Fruit fly (Drosophila melanogaster) whole organism, embryonic: ENCODE data around the gene Mec2.

ENCODE experiments used
- ATbp ChIP-seq: fragments of 200-800 bp; sonication (Bioruptor generic); optimal IDR thresholded peaks from 2 replicates; lab custom pipeline; 2017; ENCODE audit warnings: missing biosample characterization, mild to moderate bottlenecking, missing genetic modification characterization, missing genetic modification reagents
- Antp ChIP-seq: fragments of 200-800 bp; sonication (Bioruptor generic); optimal IDR thresholded peaks from 3 replicates; lab custom pipeline; 2016; ENCODE audit warnings: missing biosample characterization, missing genetic modification characterization
- Asciz ChIP-seq: fragments of 200-800 bp; sonication (Bioruptor generic); optimal IDR thresholded peaks from 2 replicates; lab custom pipeline; 2017; ENCODE audit warnings: missing biosample characterization, mild to moderate bottlenecking, missing genetic modification characterization, missing genetic modification reagents
- Awh ChIP-seq: fragments of 200-800 bp; sonication (Bioruptor generic); IDR thresholded peaks from 2 replicates; pipeline ENCODE4, ENCODE4 v1.3.6; 2022; ENCODE audit warnings: missing biosample characterization, missing genetic modification characterization
- CG12219 ChIP-seq: fragments of 200-800 bp; sonication (Bioruptor generic); optimal IDR thresholded peaks from 3 replicates; lab custom pipeline; 2018; ENCODE audit warnings: missing biosample characterization, mild to moderate bottlenecking, missing genetic modification characterization
- CG12299 ChIP-seq: fragments of 200-800 bp; sonication (Bioruptor generic); optimal IDR thresholded peaks from 2 replicates; lab custom pipeline; 2018; ENCODE audit warnings: missing biosample characterization, mild to moderate bottlenecking, missing genetic modification characterization
- CG13123 ChIP-seq: fragments of 200-800 bp; sonication (Bioruptor generic); optimal IDR thresholded peaks from 2 replicates; lab custom pipeline; 2016; ENCODE audit warnings: missing biosample characterization, missing genetic modification characterization
- CG13287 ChIP-seq: fragments of 200-800 bp; sonication (Bioruptor generic); IDR thresholded peaks from 2 replicates; pipeline ENCODE4 v1.3.6; 2022; ENCODE audit warnings: missing biosample characterization, missing genetic modification characterization; ENCODE audit not compliant: partially characterized antibody
- CG13894 ChIP-seq: fragments of 200-800 bp; sonication (Bioruptor generic); optimal IDR thresholded peaks from 3 replicates; lab custom pipeline; 2018; ENCODE audit warnings: missing biosample characterization, mild to moderate bottlenecking, missing genetic modification characterization, moderate library complexity
- CG15011 ChIP-seq: fragments of 200-800 bp; sonication (Bioruptor generic); optimal IDR thresholded peaks from 3 replicates; lab custom pipeline; 2018; ENCODE audit warnings: missing biosample characterization, mild to moderate bottlenecking, missing genetic modification characterization
- CG16779 ChIP-seq: fragments of 200-800 bp; sonication (Bioruptor generic); IDR thresholded peaks from 2 replicates; pipeline ENCODE4 v1.3.6; 2022; ENCODE audit warnings: missing biosample characterization, missing genetic modification characterization
- CG17385 ChIP-seq: fragments of 200-800 bp; sonication (Bioruptor generic); optimal IDR thresholded peaks from 3 replicates; lab custom pipeline; 2018; ENCODE audit warnings: missing biosample characterization, mild to moderate bottlenecking, missing genetic modification characterization
- CG18011 ChIP-seq: fragments of 200-800 bp; sonication (Bioruptor generic); optimal IDR thresholded peaks from 2 replicates; lab custom pipeline; 2017; ENCODE audit warnings: missing biosample characterization, missing genetic modification characterization, mild to moderate bottlenecking, moderate library complexity, missing genotype
- CG2129 ChIP-seq: fragments of 200-800 bp; sonication (Bioruptor generic); IDR thresholded peaks from 2 replicates; pipeline ENCODE4 v1.3.6; 2022; ENCODE audit warnings: missing biosample characterization, missing genetic modification characterization; ENCODE audit not compliant: partially characterized antibody
- CG32767 ChIP-seq: fragments of 200-800 bp; sonication (Bioruptor generic); IDR thresholded peaks from 2 replicates; pipeline ENCODE4 v1.3.6; 2022; ENCODE audit warnings: missing biosample characterization, missing genetic modification characterization
- CG32772 ChIP-seq: fragments of 200-800 bp; sonication (Bioruptor generic); IDR thresholded peaks from 2 replicates; pipeline ENCODE4 v1.3.6; 2022; ENCODE audit warnings: missing biosample characterization, missing genetic modification characterization
- CG3407 ChIP-seq: fragments of 200-800 bp; sonication (Bioruptor generic); optimal IDR thresholded peaks from 2 replicates; lab custom pipeline; 2018; ENCODE audit warnings: missing biosample characterization, mild to moderate bottlenecking, missing genetic modification characterization
- CG7839 ChIP-seq: fragments of 200-800 bp; sonication (Bioruptor generic); optimal IDR thresholded peaks from 3 replicates; lab custom pipeline; 2018; ENCODE audit warnings: missing biosample characterization, mild to moderate bottlenecking, missing genetic modification characterization, moderate library complexity
- CG8944 ChIP-seq: fragments of 200-800 bp; sonication (Bioruptor generic); optimal IDR thresholded peaks from 3 replicates; lab custom pipeline; 2016; ENCODE audit warnings: missing biosample characterization, missing genetic modification characterization
- CG9215 ChIP-seq: fragments of 200-800 bp; sonication (Bioruptor generic); IDR thresholded peaks from 2 replicates; pipeline ENCODE4 v1.3.6; 2022; ENCODE audit warnings: missing biosample characterization, missing genetic modification characterization
- D ChIP-seq, 2 experiments: fragments of 200-800 bp in 1 of 2; fragments of >200 bp in 1 of 2; sonication (Bioruptor generic) in 1 of 2; optimal IDR thresholded peaks; 2 replicates in 1 of 2; 3 replicates in 1 of 2; lab custom pipeline; 2017; ENCODE audit warnings: mild to moderate bottlenecking in 1 of 2, missing biosample characterization in 1 of 2, missing genetic modification characterization in 1 of 2, missing genetic modification reagents in 1 of 2
- Dfd ChIP-seq, 2 experiments: fragments of >200 bp; optimal IDR thresholded peaks; 2 replicates each; lab custom pipeline; 2017; ENCODE audit warnings: missing biosample characterization in 2 of 2, missing genetic modification characterization in 2 of 2
- Dref ChIP-seq: fragments of 200-800 bp; sonication (Bioruptor generic); IDR thresholded peaks from 2 replicates; pipeline ENCODE4 v1.3.6; 2022; ENCODE audit warnings: missing biosample characterization, missing genetic modification characterization
- E2f2 ChIP-seq: fragments of 200-800 bp; sonication (Bioruptor generic); IDR thresholded peaks from 2 replicates; pipeline ENCODE4 v1.3.6; 2022; ENCODE audit warnings: missing biosample characterization, missing genetic modification characterization
- Hmr ChIP-seq: fragments of 200-800 bp; sonication (Bioruptor generic); optimal IDR thresholded peaks from 3 replicates; lab custom pipeline; 2017; ENCODE audit warnings: mild to moderate bottlenecking, missing biosample characterization, missing genetic modification reagents, missing genetic modification characterization
- Jarid2 ChIP-seq: fragments of 200-800 bp; sonication (Bioruptor generic); optimal IDR thresholded peaks from 3 replicates; lab custom pipeline; 2017; ENCODE audit warnings: mild to moderate bottlenecking, missing biosample characterization, missing genetic modification reagents, missing genetic modification characterization
- Kr ChIP-seq: fragments of 200-800 bp; sonication (Bioruptor generic); optimal IDR thresholded peaks from 2 replicates; lab custom pipeline; 2017; ENCODE audit warnings: missing biosample characterization, mild to moderate bottlenecking, missing genetic modification characterization
- MBD-R2 ChIP-seq: fragments of 200-800 bp; sonication (Bioruptor generic); IDR thresholded peaks from 2 replicates; pipeline ENCODE4 v1.3.6; 2022; ENCODE audit warnings: missing biosample characterization, missing genetic modification characterization
- Oaz ChIP-seq: fragments of 200-800 bp; sonication (Bioruptor generic); IDR thresholded peaks from 2 replicates; pipeline ENCODE4 v1.3.6; 2022; ENCODE audit warnings: missing biosample characterization, missing genetic modification characterization
- Oli ChIP-seq: fragments of 200-800 bp; sonication (Bioruptor generic); optimal IDR thresholded peaks from 2 replicates; lab custom pipeline; 2018; ENCODE audit warnings: missing biosample characterization, mild to moderate bottlenecking, missing genetic modification characterization, moderate library complexity
- PHDP ChIP-seq: fragments of 200-800 bp; sonication (Bioruptor generic); optimal IDR thresholded peaks from 3 replicates; lab custom pipeline; 2018; ENCODE audit warnings: missing biosample characterization, mild to moderate bottlenecking, missing genetic modification characterization, moderate library complexity
- Rfx ChIP-seq: fragments of 200-800 bp; sonication (Bioruptor generic); IDR thresholded peaks from 2 replicates; pipeline ENCODE4 v1.3.6; 2022; ENCODE audit warnings: missing biosample characterization, missing genetic modification characterization
- Scr ChIP-seq: fragments of 200-800 bp; sonication (Bioruptor generic); IDR thresholded peaks from 2 replicates; pipeline ENCODE4 v1.3.6; 2022; ENCODE audit warnings: missing biosample characterization, missing genetic modification characterization; ENCODE audit not compliant: partially characterized antibody
- Stat92E ChIP-seq, 3 experiments: fragments of >200 bp in 2 of 3; fragments of 200-800 bp in 1 of 3; sonication (Bioruptor generic) in 1 of 3; optimal IDR thresholded peaks; 2 replicates each; lab custom pipeline; 2017 to 2019; ENCODE audit warnings: missing biosample characterization in 3 of 3, missing genetic modification characterization in 3 of 3, mild to moderate bottlenecking in 1 of 3, moderate library complexity in 1 of 3
- Vsx1 ChIP-seq: fragments of 200-800 bp; sonication (Bioruptor generic); optimal IDR thresholded peaks from 2 replicates; lab custom pipeline; 2017; ENCODE audit warnings: missing biosample characterization, mild to moderate bottlenecking, missing genetic modification characterization, missing genetic modification reagents
- bowl ChIP-seq: fragments of 200-800 bp; sonication (Bioruptor generic); IDR thresholded peaks from 2 replicates; pipeline ENCODE4 v1.3.6; 2022; ENCODE audit warnings: missing biosample characterization, missing genetic modification characterization
- cg ChIP-seq: fragments of 200-800 bp; sonication (Bioruptor generic); optimal IDR thresholded peaks from 3 replicates; lab custom pipeline; 2019; ENCODE audit warnings: missing biosample characterization, mild to moderate bottlenecking, missing genetic modification characterization, moderate library complexity
- dpn ChIP-seq, 2 experiments: fragments of 200-800 bp; sonication (Bioruptor generic); optimal IDR thresholded peaks; 3 replicates each; lab custom pipeline; 2016; ENCODE audit warnings: missing biosample characterization in 2 of 2, missing genetic modification characterization in 2 of 2
- hbn ChIP-seq: fragments of 200-800 bp; sonication (Bioruptor generic); IDR thresholded peaks from 2 replicates; pipeline ENCODE4 v1.3.6; 2022; ENCODE audit warnings: missing biosample characterization, missing genetic modification characterization; ENCODE audit not compliant: partially characterized antibody
- ken ChIP-seq: fragments of 200-800 bp; sonication (Bioruptor generic); IDR thresholded peaks from 3 replicates; pipeline ENCODE4 v1.3.6; 2022; ENCODE audit warnings: missing biosample characterization, missing genetic modification characterization
- lola ChIP-seq, 3 experiments: fragments of >200 bp in 2 of 3; fragments of 200-800 bp in 1 of 3; sonication (Bioruptor generic) in 1 of 3; optimal IDR thresholded peaks; 2 replicates each; lab custom pipeline; 2017 to 2019; ENCODE audit warnings: missing biosample characterization in 3 of 3, missing genetic modification characterization in 3 of 3, mild to moderate bottlenecking in 1 of 3, moderate library complexity in 1 of 3
- phol ChIP-seq: fragments of 200-800 bp; sonication (Bioruptor generic); optimal IDR thresholded peaks from 3 replicates; lab custom pipeline; 2018; ENCODE audit warnings: missing biosample characterization, mild to moderate bottlenecking, missing genetic modification characterization, moderate library complexity
- psq ChIP-seq: fragments of 200-800 bp; sonication (Bioruptor generic); optimal IDR thresholded peaks from 2 replicates; lab custom pipeline; 2017; ENCODE audit warnings: missing biosample characterization, missing genetic modification characterization
- pzg ChIP-seq: fragments of 200-800 bp; sonication (Bioruptor generic); optimal IDR thresholded peaks from 3 replicates; lab custom pipeline; 2018; ENCODE audit warnings: missing biosample characterization, mild to moderate bottlenecking, missing genetic modification characterization, moderate library complexity
- sima ChIP-seq: fragments of 200-800 bp; sonication (Bioruptor generic); optimal IDR thresholded peaks from 2 replicates; lab custom pipeline; 2016; ENCODE audit warnings: missing biosample characterization, missing genetic modification characterization
- slp2 ChIP-seq: fragments of 200-800 bp; sonication (Bioruptor generic); optimal IDR thresholded peaks from 2 replicates; lab custom pipeline; 2016; ENCODE audit warnings: missing biosample characterization, missing genetic modification characterization
- tio ChIP-seq: fragments of 200-800 bp; sonication (Bioruptor generic); optimal IDR thresholded peaks from 2 replicates; lab custom pipeline; 2017; ENCODE audit warnings: missing biosample characterization, missing genetic modification characterization, inconsistent platforms
- zen ChIP-seq: fragments of 200-800 bp; sonication (Bioruptor generic); optimal IDR thresholded peaks from 3 replicates; lab custom pipeline; 2018; ENCODE audit warnings: missing biosample characterization, mild to moderate bottlenecking, missing genetic modification characterization, moderate library complexity
- zen2 ChIP-seq: fragments of 200-800 bp; sonication (Bioruptor generic); IDR thresholded peaks from 3 replicates; pipeline ENCODE4 v1.3.6; 2022; ENCODE audit warnings: missing biosample characterization, missing genetic modification characterization; ENCODE audit not compliant: partially characterized antibody
- zfh1 ChIP-seq: fragments of 200-800 bp; sonication (Bioruptor generic); IDR thresholded peaks from 3 replicates; pipeline ENCODE4 v1.3.6; 2022; ENCODE audit warnings: missing biosample characterization, missing genetic modification characterization

Gene Mec2

DNA sequence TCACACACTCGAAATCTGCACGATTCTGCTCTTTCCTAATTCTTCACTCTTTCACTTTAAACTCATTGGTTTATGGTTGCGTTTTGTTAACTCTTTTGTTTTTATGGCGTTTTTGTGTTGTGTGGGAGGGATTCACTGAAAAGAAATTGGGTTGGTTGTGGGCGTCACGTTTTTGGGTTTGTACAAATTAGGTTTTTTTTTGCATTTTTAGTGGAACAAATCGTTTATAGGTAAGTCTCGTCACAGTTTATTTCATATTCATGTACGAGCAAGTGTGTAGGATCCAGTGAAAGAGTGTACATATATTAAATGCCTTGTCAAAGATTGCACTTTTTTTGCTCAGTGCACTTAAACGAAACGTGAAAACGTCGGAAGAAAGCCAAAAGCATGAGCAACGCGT lies 23.1 kb upstream of the Mec2 start (continued):
- TF ChIP-seq psq (GFP tag; lab: Kevin White, UChicago): no peak
- TF ChIP-seq Awh (GFP tag; lab: Robert Waterston, UW): no peak
- no peak for TF ChIP-seq CG12299 (tag; lab: Kevin White, UChicago)
- peak; percentile 15 for TF ChIP-seq PHDP (tag; lab: Kevin White, UChicago)
- no peak for TF ChIP-seq zfh1 (GFP tag; lab: Robert Waterston, UW)
- TF ChIP-seq bowl: no peak
- peak; percentile 2 for TF ChIP-seq Hmr (GFP tag; lab: Kevin White, UChicago)
- 0 out of 3 replicates have a peak, but pooled peaks have one; percentile 30 for TF ChIP-seq ken (GFP tag; lab: Robert Waterston, UW)
- no peak for TF ChIP-seq D (optimal IDR thresholded peaks at IDR 0.05; lab: Kevin White, UChicago)
- no peak for TF ChIP-seq D (GFP tag; optimal IDR thresholded peaks at IDR 0.05; lab: Kevin White, UChicago)
- no peak for TF ChIP-seq CG15011 (GFP tag; lab: Kevin White, UChicago)
- no peak for TF ChIP-seq CG32767 (GFP tag; lab: Robert Waterston, UW)
- no peak for TF ChIP-seq E2f2
- TF ChIP-seq CG17385: peak; percentile 1
- peak in 1 of 2 experiments; percentile 21 for TF ChIP-seq dpn (GFP tag; optimal IDR thresholded peaks at IDR 0.05; lab: Kevin White, UChicago)
- TF ChIP-seq Vsx1 (GFP tag; lab: Kevin White, UChicago): no peak
- TF ChIP-seq phol (tag; lab: Kevin White, UChicago): peak; percentile 26
- TF ChIP-seq Oli: peak; percentile 23
- no peak for TF ChIP-seq CG12219 (GFP tag; lab: Kevin White, UChicago)
- no peak for TF ChIP-seq Dfd (GFP tag; optimal IDR thresholded peaks at IDR 0.05; lab: Kevin White, UChicago)
- no peak for TF ChIP-seq CG13894 (tag; lab: Kevin White, UChicago)
- no peak for TF ChIP-seq MBD-R2
- peak; percentile 25 for TF ChIP-seq Antp (GFP tag; lab: Kevin White, UChicago)
- no peak for TF ChIP-seq CG13287
- peak; percentile 28 for TF ChIP-seq ATbp
- no peak for TF ChIP-seq cg (GFP tag; lab: Kevin White, UChicago)
- TF ChIP-seq hbn (GFP tag; lab: Robert Waterston, UW): no peak
- TF ChIP-seq CG16779 (GFP tag; lab: Robert Waterston, UW): no peak
- TF ChIP-seq Scr (GFP tag; lab: Robert Waterston, UW): no peak
- no peak for TF ChIP-seq Rfx (GFP tag; lab: Robert Waterston, UW)
- no peak for TF ChIP-seq CG18011 (GFP tag; lab: Kevin White, UChicago)
- no peak for TF ChIP-seq CG32772
- TF ChIP-seq Jarid2 (GFP tag; lab: Kevin White, UChicago): no peak
- no peak for TF ChIP-seq CG3407 (GFP tag; lab: Kevin White, UChicago)
- TF ChIP-seq sima (GFP tag; lab: Kevin White, UChicago): no peak
- TF ChIP-seq Dref (GFP tag; lab: Robert Waterston, UW): no peak
- TF ChIP-seq lola (GFP tag; optimal IDR thresholded peaks at IDR 0.05; lab: Kevin White, UChicago): no peak
- TF ChIP-seq tio (GFP tag; lab: Kevin White, UChicago): peak; percentile 37
- TF ChIP-seq CG9215 (GFP tag; lab: Robert Waterston, UW): no peak
- no peak for TF ChIP-seq Asciz (GFP tag; lab: Kevin White, UChicago)
- no peak for TF ChIP-seq pzg (GFP tag; lab: Kevin White, UChicago)
- TF ChIP-seq CG13123 (GFP tag; lab: Kevin White, UChicago): no peak
- peak; percentile 22 for TF ChIP-seq CG8944 (GFP tag; lab: Kevin White, UChicago)
- no peak for TF ChIP-seq Oaz (GFP tag; lab: Robert Waterston, UW)
- no peak for TF ChIP-seq zen2 (GFP tag; lab: Robert Waterston, UW)
- no peak for TF ChIP-seq Kr
- TF ChIP-seq CG2129 (GFP tag; lab: Robert Waterston, UW): no peak
- no peak for TF ChIP-seq Stat92E (GFP tag; optimal IDR thresholded peaks at IDR 0.05; lab: Kevin White, UChicago)
- TF ChIP-seq slp2 (GFP tag; lab: Kevin White, UChicago): peak; percentile 17
- no peak for TF ChIP-seq zen (tag; lab: Kevin White, UChicago)
- peak; percentile 29 for TF ChIP-seq CG7839 (tag; lab: Kevin White, UChicago)
